Worm (Caenorhabditis elegans): ENCODE data around the gene Y49F6B.13.

- TF ChIP-seq unc-39 (tag; optimal IDR thresholded peaks at IDR 0.05) (no peak), nhr-11 (tag; optimal IDR thresholded peaks at IDR 0.05) (no peak), ama-1 (optimal IDR thresholded peaks at IDR 0.05) (no peak), blmp-1 (tag; optimal IDR thresholded peaks at IDR 0.05; ENCODE audit: insufficient read depth) (no peak), ztf-4 (tag; optimal IDR thresholded peaks at IDR 0.05) (no peak), ztf-11 (tag; optimal IDR thresholded peaks at IDR 0.05) (no peak), lsy-2 (tag; optimal IDR thresholded peaks at IDR 0.05) (no peak), aly-2 (tag; optimal IDR thresholded peaks at IDR 0.05) (no peak), snpc-4 (tag; optimal IDR thresholded peaks at IDR 0.05) (no peak), elt-3 (tag; optimal IDR thresholded peaks at IDR 0.05) (no peak)
These were observed 28.9 kb upstream of the Y49F6B.13 start for ce11 chrII:3500373-3500772.

Measured in whole organism, L2 larva.